Fruit fly (Drosophila melanogaster) whole organism, embryonic: Measurements from ENCODE around the gene CG18508.

Experiments used
- Antp ChIP-seq: fragments of 200-800 bp; sonication (Bioruptor generic); optimal IDR thresholded peaks from 3 replicates; lab custom pipeline; 2016; ENCODE audit warnings: missing biosample characterization, missing genetic modification characterization
- C15 ChIP-seq: fragments of 200-800 bp; sonication (Bioruptor generic); IDR thresholded peaks from 3 replicates; pipeline ENCODE4 v1.3.6; 2022; ENCODE audit warnings: missing biosample characterization, missing genetic modification characterization
- CG10209 ChIP-seq: fragments of 200-800 bp; sonication (Bioruptor generic); optimal IDR thresholded peaks from 3 replicates; lab custom pipeline; 2017; ENCODE audit warnings: missing biosample characterization, mild to moderate bottlenecking, missing genetic modification characterization, missing genetic modification reagents
- CG12104 ChIP-seq: fragments of 200-800 bp; sonication (Bioruptor generic); optimal IDR thresholded peaks from 3 replicates; lab custom pipeline; 2016; ENCODE audit warnings: missing biosample characterization, missing genetic modification characterization
- CG12155 ChIP-seq: fragments of 200-800 bp; sonication (Bioruptor generic); optimal IDR thresholded peaks from 3 replicates; lab custom pipeline; 2016; ENCODE audit warnings: missing biosample characterization, missing genetic modification characterization
- CG12219 ChIP-seq: fragments of 200-800 bp; sonication (Bioruptor generic); optimal IDR thresholded peaks from 3 replicates; lab custom pipeline; 2018; ENCODE audit warnings: missing biosample characterization, mild to moderate bottlenecking, missing genetic modification characterization
- CG12299 ChIP-seq: fragments of 200-800 bp; sonication (Bioruptor generic); optimal IDR thresholded peaks from 2 replicates; lab custom pipeline; 2018; ENCODE audit warnings: missing biosample characterization, mild to moderate bottlenecking, missing genetic modification characterization
- CG1529 ChIP-seq: fragments of 200-800 bp; sonication (Bioruptor generic); optimal IDR thresholded peaks from 3 replicates; lab custom pipeline; 2018; ENCODE audit warnings: missing biosample characterization, missing genetic modification characterization
- CG1647 ChIP-seq: fragments of 200-800 bp; sonication (Bioruptor generic); optimal IDR thresholded peaks from 3 replicates; lab custom pipeline; 2016; ENCODE audit warnings: missing biosample characterization, missing genetic modification characterization
- CG18599 ChIP-seq: fragments of 200-800 bp; sonication (Bioruptor generic); optimal IDR thresholded peaks from 3 replicates; lab custom pipeline; 2017; ENCODE audit warnings: missing biosample characterization, missing genetic modification characterization, mild to moderate bottlenecking, moderate library complexity, missing genetic modification reagents
- CG2199 ChIP-seq: fragments of 200-800 bp; sonication (Bioruptor generic); IDR thresholded peaks from 3 replicates; pipeline ENCODE4 v1.3.6; 2022; ENCODE audit warnings: missing biosample characterization, missing genetic modification characterization
- CG4854 ChIP-seq: fragments of 200-800 bp; sonication (Bioruptor generic); optimal IDR thresholded peaks from 2 replicates; lab custom pipeline; 2016; ENCODE audit warnings: missing biosample characterization, missing genetic modification characterization, inconsistent platforms
- CG5180 ChIP-seq: fragments of 200-800 bp; sonication (Bioruptor generic); optimal IDR thresholded peaks from 3 replicates; lab custom pipeline; 2017; ENCODE audit warnings: missing biosample characterization, missing genetic modification characterization, mild to moderate bottlenecking, moderate library complexity, missing genetic modification reagents
- CG5953 ChIP-seq: fragments of 200-800 bp; sonication (Bioruptor generic); IDR thresholded peaks from 2 replicates; pipeline ENCODE4 v1.3.6; 2022; ENCODE audit warnings: missing biosample characterization, missing genetic modification characterization
- CG6813 ChIP-seq: fragments of 200-800 bp; sonication (Bioruptor generic); optimal IDR thresholded peaks from 2 replicates; lab custom pipeline; 2017; ENCODE audit warnings: missing biosample characterization, missing genetic modification characterization, mild to moderate bottlenecking, moderate library complexity, missing genetic modification reagents
- CG8281 ChIP-seq: fragments of 200-800 bp; sonication (Bioruptor generic); optimal IDR thresholded peaks from 2 replicates; lab custom pipeline; 2018; ENCODE audit warnings: missing biosample characterization, mild to moderate bottlenecking, missing genetic modification characterization, moderate library complexity
- CG8290 ChIP-seq, 3 experiments: fragments of 200-800 bp; sonication (Bioruptor generic); optimal IDR thresholded peaks; 2 replicates each; lab custom pipeline; 2016 to 2019; ENCODE audit warnings: missing biosample characterization in 3 of 3, missing genetic modification characterization in 3 of 3, mild to moderate bottlenecking in 2 of 3, moderate library complexity in 1 of 3
- CG9797 ChIP-seq: fragments of 200-800 bp; sonication (Bioruptor generic); optimal IDR thresholded peaks from 3 replicates; lab custom pipeline; 2018; ENCODE audit warnings: missing biosample characterization, mild to moderate bottlenecking, missing genetic modification characterization
- CG9932 ChIP-seq: fragments of 200-800 bp; sonication (Bioruptor generic); IDR thresholded peaks from 2 replicates; pipeline ENCODE4 v1.3.6; 2022; ENCODE audit warnings: missing biosample characterization, missing genetic modification characterization
- CTCF ChIP-seq: fragments of 200-800 bp; sonication (Bioruptor generic); optimal IDR thresholded peaks from 2 replicates; lab custom pipeline; 2017; ENCODE audit warnings: missing biosample characterization, mild to moderate bottlenecking, missing genetic modification characterization, moderate library complexity
- HLH4C ChIP-seq: fragments of 200-800 bp; sonication (Bioruptor generic); IDR thresholded peaks from 3 replicates; pipeline ENCODE4 v1.3.6; 2022; ENCODE audit warnings: missing biosample characterization, missing genetic modification characterization; ENCODE audit not compliant: partially characterized antibody
- MBD-R2 ChIP-seq: fragments of 200-800 bp; sonication (Bioruptor generic); IDR thresholded peaks from 2 replicates; pipeline ENCODE4 v1.3.6; 2022; ENCODE audit warnings: missing biosample characterization, missing genetic modification characterization
- Myb ChIP-seq: fragments of 200-800 bp; sonication (Bioruptor generic); optimal IDR thresholded peaks from 2 replicates; lab custom pipeline; 2016; ENCODE audit warnings: missing biosample characterization, missing genetic modification characterization
- Opbp ChIP-seq: fragments of 200-800 bp; sonication (Bioruptor generic); IDR thresholded peaks from 3 replicates; pipeline ENCODE4 v1.3.6; 2022; ENCODE audit warnings: missing biosample characterization, missing genetic modification characterization; ENCODE audit not compliant: partially characterized antibody
- Sox102F ChIP-seq: fragments of 200-800 bp; sonication (Bioruptor generic); optimal IDR thresholded peaks from 2 replicates; lab custom pipeline; 2018; ENCODE audit warnings: missing biosample characterization, mild to moderate bottlenecking, missing genetic modification characterization, moderate library complexity
- Tbp ChIP-seq: fragments of >200 bp; optimal IDR thresholded peaks from 2 replicates; lab custom pipeline; 2018; ENCODE audit warnings: missing biosample characterization, missing genetic modification characterization
- bbx ChIP-seq: fragments of 200-800 bp; sonication (Bioruptor generic); IDR thresholded peaks from 2 replicates; pipeline ENCODE4 v1.3.6; 2022; ENCODE audit warnings: missing biosample characterization, missing genetic modification characterization; ENCODE audit not compliant: partially characterized antibody
- crol ChIP-seq: fragments of 200-800 bp; sonication (Bioruptor generic); IDR thresholded peaks from 2 replicates; pipeline ENCODE4 v1.3.6; 2022; ENCODE audit warnings: missing biosample characterization, missing genetic modification characterization
- crp ChIP-seq, 2 experiments: fragments of 200-800 bp; sonication (Bioruptor generic); optimal IDR thresholded peaks; 2 replicates in 1 of 2; 3 replicates in 1 of 2; lab custom pipeline; 2017; ENCODE audit warnings: missing biosample characterization in 2 of 2, missing genetic modification characterization in 2 of 2, mild to moderate bottlenecking in 1 of 2, moderate library complexity in 1 of 2
- cwo ChIP-seq: fragments of 200-800 bp; sonication (Bioruptor generic); optimal IDR thresholded peaks from 3 replicates; lab custom pipeline; 2017; ENCODE audit warnings: missing biosample characterization, missing genetic modification characterization, mild to moderate bottlenecking, moderate library complexity, missing genetic modification reagents
- dan ChIP-seq: fragments of 200-800 bp; sonication (Bioruptor generic); IDR thresholded peaks from 2 replicates; pipeline ENCODE4 v1.3.6; 2022; ENCODE audit warnings: missing biosample characterization, missing genetic modification characterization
- dpn ChIP-seq, 2 experiments: fragments of 200-800 bp; sonication (Bioruptor generic); optimal IDR thresholded peaks; 3 replicates each; lab custom pipeline; 2016; ENCODE audit warnings: missing biosample characterization in 2 of 2, missing genetic modification characterization in 2 of 2
- ewg ChIP-seq: fragments of 200-800 bp; sonication (Bioruptor generic); optimal IDR thresholded peaks from 3 replicates; lab custom pipeline; 2017; ENCODE audit warnings: mild to moderate bottlenecking, missing biosample characterization, missing genetic modification reagents, missing genetic modification characterization
- fd3F ChIP-seq: fragments of 200-800 bp; sonication (Bioruptor generic); optimal IDR thresholded peaks from 2 replicates; lab custom pipeline; 2018; ENCODE audit warnings: missing biosample characterization, mild to moderate bottlenecking, missing genetic modification characterization, moderate library complexity
- fru ChIP-seq: fragments of >200 bp; optimal IDR thresholded peaks from 2 replicates; lab custom pipeline; 2017
- gem ChIP-seq: fragments of 200-800 bp; sonication (Bioruptor generic); optimal IDR thresholded peaks from 2 replicates; lab custom pipeline; 2019; ENCODE audit warnings: missing biosample characterization, mild to moderate bottlenecking, missing genetic modification characterization, moderate library complexity
- insv ChIP-seq, 2 experiments: fragments of 200-800 bp; sonication (Bioruptor generic); optimal IDR thresholded peaks; 3 replicates each; lab custom pipeline; 2016 to 2018; ENCODE audit warnings: missing biosample characterization in 2 of 2, missing genetic modification characterization in 2 of 2
- klu ChIP-seq: fragments of 200-800 bp; sonication (Bioruptor generic); IDR thresholded peaks from 2 replicates; pipeline ENCODE4 v1.3.6; 2022; ENCODE audit warnings: missing biosample characterization, missing genetic modification characterization
- lab ChIP-seq: fragments of 200-800 bp; sonication (Bioruptor generic); optimal IDR thresholded peaks from 3 replicates; lab custom pipeline; 2017; ENCODE audit warnings: missing biosample characterization, missing genetic modification characterization, mild to moderate bottlenecking, moderate library complexity, missing genetic modification reagents
- lbe ChIP-seq: fragments of 200-800 bp; sonication (Bioruptor generic); optimal IDR thresholded peaks from 2 replicates; lab custom pipeline; 2016; ENCODE audit warnings: missing biosample characterization, mild to moderate bottlenecking, missing genetic modification characterization
- nerfin-1 ChIP-seq: fragments of 200-800 bp; sonication (Bioruptor generic); optimal IDR thresholded peaks from 3 replicates; lab custom pipeline; 2019; ENCODE audit warnings: missing biosample characterization, mild to moderate bottlenecking, missing genetic modification characterization, moderate library complexity
- ro ChIP-seq: fragments of 200-800 bp; sonication (Bioruptor generic); IDR thresholded peaks from 2 replicates; pipeline ENCODE4 v1.3.6; 2022; ENCODE audit warnings: missing biosample characterization, missing genetic modification characterization
- sd ChIP-seq: fragments of 200-800 bp; sonication (Bioruptor generic); optimal IDR thresholded peaks from 3 replicates; lab custom pipeline; 2018; ENCODE audit warnings: missing biosample characterization, mild to moderate bottlenecking, missing genetic modification characterization, moderate library complexity
- sens ChIP-seq: fragments of 200-800 bp; sonication (Bioruptor generic); peaks from one replicate; lab custom pipeline; 2016; ENCODE audit warnings: missing biosample characterization, missing genetic modification characterization
- so ChIP-seq: fragments of 200-800 bp; sonication (Bioruptor generic); IDR thresholded peaks from 3 replicates; pipeline ENCODE4 v1.3.6; 2022; ENCODE audit warnings: missing biosample characterization, missing genetic modification characterization
- tio ChIP-seq: fragments of 200-800 bp; sonication (Bioruptor generic); optimal IDR thresholded peaks from 2 replicates; lab custom pipeline; 2017; ENCODE audit warnings: missing biosample characterization, missing genetic modification characterization, inconsistent platforms
- tx ChIP-seq: fragments of 200-800 bp; sonication (Bioruptor generic); optimal IDR thresholded peaks from 2 replicates; lab custom pipeline; 2016; ENCODE audit warnings: missing biosample characterization, missing genetic modification characterization
- usp ChIP-seq: fragments of >200 bp; optimal IDR thresholded peaks from 2 replicates; lab custom pipeline; 2017; ENCODE audit warnings: missing biosample characterization, missing genetic modification characterization
- vfl ChIP-seq: fragments of 200-800 bp; sonication (Bioruptor generic); optimal IDR thresholded peaks from 2 replicates; lab custom pipeline; 2016; ENCODE audit warnings: missing biosample characterization, missing genetic modification characterization
- vnd ChIP-seq: fragments of 200-800 bp; sonication (Bioruptor generic); IDR thresholded peaks from 3 replicates; pipeline ENCODE4 v1.3.6; 2022; ENCODE audit warnings: missing biosample characterization, missing genetic modification characterization; ENCODE audit not compliant: partially characterized antibody

CG18508 gene

DNA sequence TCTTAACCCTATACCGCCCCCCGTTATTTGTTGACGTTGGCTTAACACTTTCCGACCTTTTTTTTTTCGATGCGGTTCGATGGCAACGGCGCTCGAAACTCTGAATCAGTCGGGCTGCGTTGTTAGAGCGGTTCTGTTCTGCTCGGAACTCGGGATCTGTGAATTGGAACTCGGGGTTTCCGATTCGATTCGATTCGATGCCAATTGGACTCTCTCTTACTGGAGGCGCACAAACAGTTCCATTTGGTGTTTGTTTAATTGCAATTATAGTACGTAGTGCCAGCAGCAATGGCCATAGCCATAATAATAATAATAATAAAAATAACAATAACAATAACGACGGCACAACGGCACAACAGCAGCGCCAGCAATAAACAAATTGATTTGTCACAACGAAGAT is 14.7 kb upstream of the CG18508 start:
- TF ChIP-seq usp (GFP tag; lab: Kevin White, UChicago) (no peak), insv (GFP tag; optimal IDR thresholded peaks at IDR 0.05; lab: Kevin White, UChicago) (peak; percentile 4 to 92), CG12219 (GFP tag; lab: Kevin White, UChicago) (no peak), CG5180 (GFP tag; lab: Kevin White, UChicago) (peak; percentile 23), Opbp (GFP tag; lab: Robert Waterston, UW) (no peak), tx (GFP tag; lab: Kevin White, UChicago) (no peak), Sox102F (GFP tag; lab: Kevin White, UChicago) (no peak), Myb (GFP tag; lab: Kevin White, UChicago) (no peak), CG12155 (no peak), sens (peak; percentile 33)

DNA sequence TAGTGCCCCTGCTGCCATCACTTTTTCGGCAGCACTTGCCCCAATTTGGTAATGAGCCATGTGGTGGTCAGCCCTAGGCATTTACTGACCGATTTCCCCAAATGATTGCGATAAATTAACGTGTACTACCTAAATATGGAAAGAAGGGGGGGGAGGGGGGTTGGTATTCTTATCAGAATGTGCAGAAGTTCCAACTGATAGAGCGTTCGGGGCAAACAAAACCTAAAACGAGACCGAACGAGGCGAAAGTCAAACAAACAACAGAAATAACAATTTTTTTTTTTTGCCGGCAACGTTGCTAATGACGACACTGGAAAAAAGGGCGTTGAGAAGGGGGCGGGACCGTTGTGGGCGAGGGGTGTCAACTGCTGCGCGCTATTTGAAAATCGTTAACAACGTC is 13.6 kb upstream of the CG18508 start:
- no peak for TF ChIP-seq HLH4C (GFP tag; lab: Robert Waterston, UW)
- no peak for TF ChIP-seq CG4854 (GFP tag; lab: Kevin White, UChicago)
- TF ChIP-seq CG8281 (tag; lab: Kevin White, UChicago): no peak
- TF ChIP-seq CG6813 (GFP tag; lab: Kevin White, UChicago): no peak
- TF ChIP-seq CG1529 (GFP tag; lab: Kevin White, UChicago): no peak
- TF ChIP-seq crp (GFP tag; optimal IDR thresholded peaks at IDR 0.05; lab: Kevin White, UChicago): no peak
- TF ChIP-seq fru (lab: Kevin White, UChicago): no peak
- TF ChIP-seq CTCF (GFP tag; lab: Kevin White, UChicago): no peak
- TF ChIP-seq C15: no peak
- TF ChIP-seq ewg: no peak
- peak; percentile 15 for TF ChIP-seq lab
- peak; percentile 16 for TF ChIP-seq CG18599 (GFP tag; lab: Kevin White, UChicago)
- TF ChIP-seq fd3F (GFP tag; lab: Kevin White, UChicago): no peak
- TF ChIP-seq CG9797 (GFP tag; lab: Kevin White, UChicago): no peak
- TF ChIP-seq bbx (GFP tag; lab: Robert Waterston, UW): no peak
- TF ChIP-seq CG10209 (GFP tag; lab: Kevin White, UChicago): no peak
- no peak for TF ChIP-seq CG12299 (tag; lab: Kevin White, UChicago)
- TF ChIP-seq CG9932 (GFP tag; lab: Robert Waterston, UW): no peak
- no peak for TF ChIP-seq CG12219 (GFP tag; lab: Kevin White, UChicago)
- TF ChIP-seq CG8290 (GFP tag; optimal IDR thresholded peaks at IDR 0.05; lab: Kevin White, UChicago): no peak
- peak in 1 of 2 experiments; percentile 30 for TF ChIP-seq CG8290 (tag; optimal IDR thresholded peaks at IDR 0.05; lab: Kevin White, UChicago)
- TF ChIP-seq MBD-R2 (GFP tag; lab: Robert Waterston, UW): no peak
- TF ChIP-seq gem (tag; lab: Kevin White, UChicago): no peak
- peak in 1 of 2 experiments; percentile 81 for TF ChIP-seq insv (GFP tag; optimal IDR thresholded peaks at IDR 0.05; lab: Kevin White, UChicago)
- TF ChIP-seq ro (GFP tag; lab: Robert Waterston, UW): no peak
- TF ChIP-seq CG12104 (GFP tag; lab: Kevin White, UChicago): no peak
- TF ChIP-seq tio: no peak
- no peak for TF ChIP-seq vnd
- TF ChIP-seq CG2199: no peak
- peak; percentile 77 for TF ChIP-seq sd (tag; lab: Kevin White, UChicago)
- TF ChIP-seq klu: no peak
- TF ChIP-seq lbe (GFP tag; lab: Kevin White, UChicago): no peak
- TF ChIP-seq cwo (GFP tag; lab: Kevin White, UChicago): no peak
- no peak for TF ChIP-seq nerfin-1 (tag; lab: Kevin White, UChicago)
- TF ChIP-seq so (GFP tag; lab: Robert Waterston, UW): no peak
- no peak for TF ChIP-seq CG5953
- TF ChIP-seq crol (GFP tag; lab: Robert Waterston, UW): peak; percentile 81
- TF ChIP-seq CG1647 (GFP tag; lab: Kevin White, UChicago): no peak
- TF ChIP-seq dan (GFP tag; lab: Robert Waterston, UW): no peak
- TF ChIP-seq vfl (GFP tag; lab: Kevin White, UChicago): no peak
- TF ChIP-seq Tbp (GFP tag; lab: Kevin White, UChicago): no peak
- no peak for TF ChIP-seq Antp (GFP tag; lab: Kevin White, UChicago)
- no peak for TF ChIP-seq dpn (GFP tag; optimal IDR thresholded peaks at IDR 0.05; lab: Kevin White, UChicago)
